Worm (Caenorhabditis elegans): ENCODE data around the gene T04F3.4.

ce11 chrV:11795352-11795751 lies 32.5 kb upstream of the T04F3.4 start:
- TF ChIP-seq lsy-12 (tag; optimal IDR thresholded peaks at IDR 0.05), result no peak
- no peak for TF ChIP-seq aly-2 (tag; optimal IDR thresholded peaks at IDR 0.05)
- no peak for TF ChIP-seq snpc-4 (tag; optimal IDR thresholded peaks at IDR 0.05)
- no peak for TF ChIP-seq ceh-82 (tag; optimal IDR thresholded peaks at IDR 0.05)
- TF ChIP-seq ztf-11 (tag; optimal IDR thresholded peaks at IDR 0.05), result no peak

All from whole organism, L3 larva.